Fruit fly (Drosophila melanogaster) whole organism, embryonic: ENCODE data around the gene smo.

Experiments
- ATbp ChIP-seq: fragments of 200-800 bp; sonication (Bioruptor generic); optimal IDR thresholded peaks from 2 replicates; lab custom pipeline; 2017; ENCODE audit warnings: missing biosample characterization, mild to moderate bottlenecking, missing genetic modification characterization, missing genetic modification reagents
- Atf-2 ChIP-seq: fragments of 200-800 bp; sonication (Bioruptor generic); optimal IDR thresholded peaks from 2 replicates; lab custom pipeline; 2016; ENCODE audit warnings: missing biosample characterization, missing genetic modification characterization
- CG1024 ChIP-seq: fragments of 200-800 bp; sonication (Bioruptor generic); IDR thresholded peaks from 2 replicates; pipeline ENCODE4 v1.3.6; 2022; ENCODE audit warnings: missing biosample characterization, missing genetic modification characterization
- CG10462 ChIP-seq: fragments of 200-800 bp; sonication (Bioruptor generic); optimal IDR thresholded peaks from 2 replicates; lab custom pipeline; 2016; ENCODE audit warnings: missing biosample characterization, missing genetic modification characterization
- CG10565 ChIP-seq: fragments of 200-800 bp; sonication (Bioruptor generic); optimal IDR thresholded peaks from 3 replicates; lab custom pipeline; 2016; ENCODE audit warnings: missing biosample characterization, mild to moderate bottlenecking, missing genetic modification characterization
- CG1233 ChIP-seq: fragments of 200-800 bp; sonication (Bioruptor generic); optimal IDR thresholded peaks from 4 replicates; lab custom pipeline; 2018; ENCODE audit warnings: missing biosample characterization, mild to moderate bottlenecking, missing genetic modification characterization
- CG12744 ChIP-seq: fragments of 200-800 bp; sonication (Bioruptor generic); optimal IDR thresholded peaks from 2 replicates; lab custom pipeline; 2016; ENCODE audit warnings: missing biosample characterization, missing genetic modification characterization
- CG13775 ChIP-seq: fragments of 200-800 bp; sonication (Bioruptor generic); optimal IDR thresholded peaks from 3 replicates; lab custom pipeline; 2017; ENCODE audit warnings: missing biosample characterization, mild to moderate bottlenecking, missing genetic modification characterization
- CG1602 ChIP-seq: fragments of 200-800 bp; sonication (Bioruptor generic); optimal IDR thresholded peaks from 3 replicates; lab custom pipeline; 2016; ENCODE audit warnings: missing biosample characterization, missing genetic modification characterization
- CG17359 ChIP-seq: fragments of 200-800 bp; sonication (Bioruptor generic); optimal IDR thresholded peaks from 3 replicates; lab custom pipeline; 2018; ENCODE audit warnings: missing biosample characterization, mild to moderate bottlenecking, missing genetic modification characterization, moderate library complexity
- CG2199 ChIP-seq: fragments of 200-800 bp; sonication (Bioruptor generic); IDR thresholded peaks from 3 replicates; pipeline ENCODE4 v1.3.6; 2022; ENCODE audit warnings: missing biosample characterization, missing genetic modification characterization
- CG2889 ChIP-seq: fragments of 200-800 bp; sonication (Bioruptor generic); IDR thresholded peaks from 3 replicates; pipeline ENCODE4 v1.3.6; 2022; ENCODE audit warnings: missing biosample characterization, missing genetic modification characterization
- CG32772 ChIP-seq: fragments of 200-800 bp; sonication (Bioruptor generic); IDR thresholded peaks from 2 replicates; pipeline ENCODE4 v1.3.6; 2022; ENCODE audit warnings: missing biosample characterization, missing genetic modification characterization
- CG34224 ChIP-seq: fragments of 200-800 bp; sonication (Bioruptor generic); IDR thresholded peaks from 3 replicates; pipeline ENCODE4 v1.3.6; 2022; ENCODE audit warnings: missing biosample characterization, missing genetic modification characterization; ENCODE audit not compliant: partially characterized antibody
- CG5245 ChIP-seq: fragments of 200-800 bp; sonication (Bioruptor generic); optimal IDR thresholded peaks from 3 replicates; lab custom pipeline; 2016; ENCODE audit warnings: missing biosample characterization, missing genetic modification characterization
- CG6683 ChIP-seq: fragments of 200-800 bp; sonication (Bioruptor generic); optimal IDR thresholded peaks from 2 replicates; lab custom pipeline; 2017; ENCODE audit warnings: missing biosample characterization, mild to moderate bottlenecking, missing genetic modification characterization, missing genetic modification reagents
- CG9797 ChIP-seq: fragments of 200-800 bp; sonication (Bioruptor generic); optimal IDR thresholded peaks from 3 replicates; lab custom pipeline; 2018; ENCODE audit warnings: missing biosample characterization, mild to moderate bottlenecking, missing genetic modification characterization
- CG9932 ChIP-seq: fragments of 200-800 bp; sonication (Bioruptor generic); IDR thresholded peaks from 2 replicates; pipeline ENCODE4 v1.3.6; 2022; ENCODE audit warnings: missing biosample characterization, missing genetic modification characterization
- Dp ChIP-seq: fragments of 200-800 bp; sonication (Bioruptor generic); optimal IDR thresholded peaks from 2 replicates; lab custom pipeline; 2018; ENCODE audit warnings: missing biosample characterization, mild to moderate bottlenecking, missing genetic modification characterization, moderate library complexity
- MESR4 ChIP-seq: fragments of 200-800 bp; sonication (Bioruptor generic); optimal IDR thresholded peaks from 2 replicates; lab custom pipeline; 2018; ENCODE audit warnings: missing biosample characterization, mild to moderate bottlenecking, missing genetic modification characterization, moderate library complexity
- Meics ChIP-seq: fragments of 200-800 bp; sonication (Bioruptor generic); optimal IDR thresholded peaks from 2 replicates; lab custom pipeline; 2017; ENCODE audit warnings: missing biosample characterization, mild to moderate bottlenecking, missing genetic modification characterization
- NK7.1 ChIP-seq: fragments of 200-800 bp; sonication (Bioruptor generic); optimal IDR thresholded peaks from 3 replicates; lab custom pipeline; 2016; ENCODE audit warnings: missing biosample characterization, missing genetic modification characterization
- Opbp ChIP-seq: fragments of 200-800 bp; sonication (Bioruptor generic); IDR thresholded peaks from 3 replicates; pipeline ENCODE4 v1.3.6; 2022; ENCODE audit warnings: missing biosample characterization, missing genetic modification characterization; ENCODE audit not compliant: partially characterized antibody
- Scr ChIP-seq: fragments of 200-800 bp; sonication (Bioruptor generic); IDR thresholded peaks from 2 replicates; pipeline ENCODE4 v1.3.6; 2022; ENCODE audit warnings: missing biosample characterization, missing genetic modification characterization; ENCODE audit not compliant: partially characterized antibody
- Sox100B ChIP-seq: fragments of 200-800 bp; sonication (Bioruptor generic); optimal IDR thresholded peaks from 3 replicates; lab custom pipeline; 2018; ENCODE audit warnings: missing biosample characterization, mild to moderate bottlenecking, missing genetic modification characterization
- Xbp1 ChIP-seq: fragments of 200-800 bp; sonication (Bioruptor generic); optimal IDR thresholded peaks from 3 replicates; lab custom pipeline; 2016; ENCODE audit warnings: missing biosample characterization, mild to moderate bottlenecking, missing genetic modification characterization
- YL-1 ChIP-seq: fragments of 200-800 bp; sonication (Bioruptor generic); optimal IDR thresholded peaks from 3 replicates; lab custom pipeline; 2017; ENCODE audit warnings: missing biosample characterization, mild to moderate bottlenecking, missing genetic modification characterization
- ap ChIP-seq: fragments of 200-800 bp; sonication (Bioruptor generic); IDR thresholded peaks from 2 replicates; pipeline ENCODE4 v1.3.6; 2022; ENCODE audit warnings: missing biosample characterization, missing genetic modification characterization
- ash1 ChIP-seq: fragments of 200-800 bp; sonication (Bioruptor generic); optimal IDR thresholded peaks from 2 replicates; lab custom pipeline; 2018; ENCODE audit warnings: missing biosample characterization, mild to moderate bottlenecking, missing genetic modification characterization
- az2 ChIP-seq: fragments of 200-800 bp; sonication (Bioruptor generic); optimal IDR thresholded peaks from 3 replicates; lab custom pipeline; 2016; ENCODE audit warnings: missing biosample characterization, missing genetic modification characterization
- ci ChIP-seq: fragments of 200-800 bp; sonication (Bioruptor generic); IDR thresholded peaks from 3 replicates; pipeline ENCODE4 v1.3.6; 2022; ENCODE audit warnings: missing biosample characterization, missing genetic modification characterization
- da ChIP-seq: fragments of 200-800 bp; sonication (Bioruptor generic); optimal IDR thresholded peaks from 2 replicates; lab custom pipeline; 2016; ENCODE audit warnings: missing biosample characterization, missing genetic modification characterization
- exex ChIP-seq: fragments of 200-800 bp; sonication (Bioruptor generic); optimal IDR thresholded peaks from 4 replicates; lab custom pipeline; 2018; ENCODE audit warnings: missing biosample characterization, mild to moderate bottlenecking, missing genetic modification characterization, moderate library complexity
- fd3F ChIP-seq: fragments of 200-800 bp; sonication (Bioruptor generic); optimal IDR thresholded peaks from 2 replicates; lab custom pipeline; 2018; ENCODE audit warnings: missing biosample characterization, mild to moderate bottlenecking, missing genetic modification characterization, moderate library complexity
- fru ChIP-seq: fragments of >200 bp; optimal IDR thresholded peaks from 2 replicates; lab custom pipeline; 2017
- gfzf ChIP-seq: fragments of 200-800 bp; sonication (Bioruptor generic); optimal IDR thresholded peaks from 2 replicates; lab custom pipeline; 2016; ENCODE audit warnings: missing biosample characterization, mild to moderate bottlenecking, missing genetic modification characterization, moderate library complexity
- gsb-n ChIP-seq: fragments of 200-800 bp; sonication (Bioruptor generic); optimal IDR thresholded peaks from 3 replicates; lab custom pipeline; 2018; ENCODE audit warnings: missing biosample characterization, mild to moderate bottlenecking, missing genetic modification characterization
- kah ChIP-seq: fragments of 200-800 bp; sonication (Bioruptor generic); optimal IDR thresholded peaks from 2 replicates; lab custom pipeline; 2018; ENCODE audit warnings: missing biosample characterization, mild to moderate bottlenecking, missing genetic modification characterization
- luna ChIP-seq: fragments of 200-800 bp; sonication (Bioruptor generic); optimal IDR thresholded peaks from 2 replicates; lab custom pipeline; 2016; ENCODE audit warnings: missing biosample characterization, missing genetic modification characterization
- nmo ChIP-seq: fragments of 200-800 bp; sonication (Bioruptor generic); optimal IDR thresholded peaks from 2 replicates; lab custom pipeline; 2018; ENCODE audit warnings: missing biosample characterization, mild to moderate bottlenecking, missing genetic modification characterization, moderate library complexity
- org-1 ChIP-seq: fragments of 200-800 bp; sonication (Bioruptor generic); optimal IDR thresholded peaks from 2 replicates; lab custom pipeline; 2017; ENCODE audit warnings: missing biosample characterization, missing genetic modification characterization
- rib ChIP-seq: fragments of 200-800 bp; sonication (Bioruptor generic); IDR thresholded peaks from 2 replicates; pipeline ENCODE4 v1.3.6; 2022; ENCODE audit warnings: missing biosample characterization, missing genetic modification characterization
- row ChIP-seq: fragments of 200-800 bp; sonication (Bioruptor generic); IDR thresholded peaks from 3 replicates; pipeline ENCODE4 v1.3.6; 2022; ENCODE audit warnings: missing biosample characterization, missing genetic modification characterization
- seq ChIP-seq: fragments of 200-800 bp; sonication (Bioruptor generic); IDR thresholded peaks from 2 replicates; pipeline ENCODE4 v1.3.6; 2022; ENCODE audit warnings: missing biosample characterization, missing genetic modification characterization
- slou ChIP-seq: fragments of 200-800 bp; sonication (Bioruptor generic); optimal IDR thresholded peaks from 3 replicates; lab custom pipeline; 2016; ENCODE audit warnings: missing biosample characterization, missing genetic modification characterization
- slp2 ChIP-seq: fragments of 200-800 bp; sonication (Bioruptor generic); optimal IDR thresholded peaks from 2 replicates; lab custom pipeline; 2016; ENCODE audit warnings: missing biosample characterization, missing genetic modification characterization
- sr ChIP-seq: fragments of 200-800 bp; sonication (Bioruptor generic); IDR thresholded peaks from 3 replicates; pipeline ENCODE4 v1.3.6; 2022; ENCODE audit warnings: missing biosample characterization, missing genetic modification characterization
- stwl ChIP-seq: fragments of 200-800 bp; sonication (Bioruptor generic); optimal IDR thresholded peaks from 3 replicates; lab custom pipeline; 2018; ENCODE audit warnings: missing biosample characterization, mild to moderate bottlenecking, missing genetic modification characterization, moderate library complexity
- toy ChIP-seq: fragments of 200-800 bp; sonication (Bioruptor generic); IDR thresholded peaks from 2 replicates; pipeline ENCODE4 v1.3.6; 2022; ENCODE audit warnings: missing biosample characterization, missing genetic modification characterization
- vfl ChIP-seq: fragments of 200-800 bp; sonication (Bioruptor generic); optimal IDR thresholded peaks from 2 replicates; lab custom pipeline; 2016; ENCODE audit warnings: missing biosample characterization, missing genetic modification characterization
- vvl ChIP-seq: fragments of 200-800 bp; sonication (Bioruptor generic); IDR thresholded peaks from 2 replicates; pipeline ENCODE4 v1.3.6; 2022; ENCODE audit warnings: missing biosample characterization, missing genetic modification characterization
- zf30C ChIP-seq: fragments of 200-800 bp; sonication (Bioruptor generic); optimal IDR thresholded peaks from 3 replicates; lab custom pipeline; 2018; ENCODE audit warnings: missing biosample characterization, mild to moderate bottlenecking, missing genetic modification characterization

smo gene

DNA sequence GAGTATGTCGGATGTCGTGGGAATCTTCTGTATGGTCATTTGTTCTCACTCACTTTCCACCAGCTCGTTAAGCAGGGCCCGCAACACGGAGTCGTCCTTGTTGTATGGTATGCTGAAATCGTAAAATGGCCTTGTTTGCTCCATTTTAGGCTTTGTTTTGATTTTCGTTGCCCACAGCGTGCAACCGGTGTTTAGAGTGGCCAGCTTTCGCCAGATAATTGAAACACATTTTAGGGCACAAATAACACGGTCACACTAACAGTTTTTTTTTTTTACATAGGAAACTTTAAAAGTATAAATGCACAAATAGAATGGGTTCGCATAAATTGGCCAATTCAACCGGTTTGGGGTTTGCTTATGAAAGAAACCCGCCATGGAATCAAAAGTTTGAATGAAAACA lies 25.2 kb upstream of the smo start, which contains the start of gene Rpp30 (continued):
- no peak for TF ChIP-seq gsb-n
- peak; percentile 42; the same call in 1 of the 2 replicates for TF ChIP-seq CG32772
- TF ChIP-seq org-1 (GFP tag; lab: Kevin White, UChicago) = no peak
- peak; percentile 80 for TF ChIP-seq YL-1 (GFP tag; lab: Kevin White, UChicago)
- no peak for TF ChIP-seq CG12744 (GFP tag; lab: Kevin White, UChicago)
- no peak for TF ChIP-seq ash1
- TF ChIP-seq sr = no peak
- TF ChIP-seq rib (GFP tag; lab: Robert Waterston, UW) = no peak
- peak; percentile 45 for TF ChIP-seq MESR4 (GFP tag; lab: Kevin White, UChicago)
- TF ChIP-seq CG10462 = no peak
- no peak for TF ChIP-seq NK7.1 (GFP tag; lab: Kevin White, UChicago)
- no peak for TF ChIP-seq fru (lab: Kevin White, UChicago)
- TF ChIP-seq slou (GFP tag; lab: Kevin White, UChicago) = no peak
- TF ChIP-seq CG2199 (GFP tag; lab: Robert Waterston, UW) = no peak
- TF ChIP-seq slp2 (GFP tag; lab: Kevin White, UChicago) = no peak
- TF ChIP-seq stwl (tag; lab: Kevin White, UChicago) = peak; percentile 87
- no peak for TF ChIP-seq ci
- no peak for TF ChIP-seq exex (tag; lab: Kevin White, UChicago)
- no peak for TF ChIP-seq da (GFP tag; lab: Kevin White, UChicago)
- TF ChIP-seq Sox100B = no peak
- TF ChIP-seq row (GFP tag; lab: Robert Waterston, UW) = peak; percentile 20; the same call in 1 of the 3 replicates
- TF ChIP-seq CG1024 = no peak
- TF ChIP-seq nmo (GFP tag; lab: Kevin White, UChicago) = no peak
- no peak for TF ChIP-seq CG2889 (GFP tag; lab: Robert Waterston, UW)
- 0 out of 3 replicates have a peak, but pooled peaks have one; percentile 20 for TF ChIP-seq CG34224
- TF ChIP-seq CG10565 (GFP tag; lab: Kevin White, UChicago) = no peak
- TF ChIP-seq Meics (GFP tag; lab: Kevin White, UChicago) = no peak
- TF ChIP-seq vvl (GFP tag; lab: Robert Waterston, UW) = no peak
- TF ChIP-seq Atf-2 = no peak
- TF ChIP-seq luna (GFP tag; lab: Kevin White, UChicago) = no peak
- no peak for TF ChIP-seq kah
- TF ChIP-seq fd3F (GFP tag; lab: Kevin White, UChicago) = no peak
- no peak for TF ChIP-seq az2 (GFP tag; lab: Kevin White, UChicago)
- no peak for TF ChIP-seq zf30C (GFP tag; lab: Kevin White, UChicago)
- no peak for TF ChIP-seq toy (GFP tag; lab: Robert Waterston, UW)
- no peak for TF ChIP-seq ATbp (GFP tag; lab: Kevin White, UChicago)
- TF ChIP-seq CG9932 = no peak
- TF ChIP-seq vfl = no peak
- TF ChIP-seq CG6683 (GFP tag; lab: Kevin White, UChicago) = no peak
- TF ChIP-seq CG9797 = peak; percentile 79
- peak; percentile 57 for TF ChIP-seq CG17359 (tag; lab: Kevin White, UChicago)
- TF ChIP-seq CG1233 (GFP tag; lab: Kevin White, UChicago) = no peak
- TF ChIP-seq seq (GFP tag; lab: Robert Waterston, UW) = no peak
- no peak for TF ChIP-seq Xbp1
- TF ChIP-seq CG1602 (GFP tag; lab: Kevin White, UChicago) = no peak
- TF ChIP-seq Dp (GFP tag; lab: Kevin White, UChicago) = peak; percentile 59
- peak; percentile 22; the same call in 1 of the 2 replicates for TF ChIP-seq Scr (GFP tag; lab: Robert Waterston, UW)
- peak; percentile 59; the same call in 2 of the 3 replicates for TF ChIP-seq Opbp
- peak; percentile 92 for TF ChIP-seq gfzf (GFP tag; lab: Kevin White, UChicago)
- no peak for TF ChIP-seq ap
- no peak for TF ChIP-seq CG13775 (GFP tag; lab: Kevin White, UChicago)
- no peak for TF ChIP-seq CG5245 (GFP tag; lab: Kevin White, UChicago)
